Worm (Caenorhabditis elegans): Measurements from ENCODE around the gene klp-19.

DNA sequence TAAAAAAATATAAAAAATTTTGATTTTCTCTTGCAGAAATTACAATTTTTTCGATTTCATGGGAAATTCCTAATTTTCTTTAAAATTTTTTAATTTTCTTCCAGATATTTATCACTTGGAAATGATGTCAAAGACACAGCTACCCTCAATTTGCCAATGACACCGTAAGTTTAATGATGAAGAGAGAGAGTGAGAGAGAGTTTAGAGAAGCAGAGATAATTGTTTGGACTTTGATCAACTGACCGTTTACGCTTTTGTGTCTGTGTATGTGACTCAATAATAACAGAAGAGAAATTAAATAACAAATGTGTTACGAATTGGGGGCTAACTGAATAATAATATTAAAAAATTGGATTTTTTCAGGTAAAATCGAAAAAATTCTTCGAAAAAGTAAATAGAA is 3.5 kb upstream of the klp-19 start:
- no peak for TF ChIP-seq lsy-27 (tag; optimal IDR thresholded peaks at IDR 0.05; ENCODE audit: borderline replicate concordance, insufficient read depth)
- no peak for TF ChIP-seq ztf-6 (GFP tag; IDR thresholded peaks at IDR 0.05)
- no peak for TF ChIP-seq sdz-38 (tag; optimal IDR thresholded peaks at IDR 0.05)
- TF ChIP-seq pbrm-1 (GFP tag; IDR thresholded peaks at IDR 0.05): no peak

All from whole organism, young adult.